Fruit fly (Drosophila melanogaster) whole organism, embryonic: Measurements from ENCODE around the gene scramb2.
A peak's percentile ranks its signal among the peaks of the same experiment; 100 is the strongest.

ENCODE experiments used
- Bteb2 ChIP-seq: fragments of 200-800 bp; sonication (Bioruptor generic); optimal IDR thresholded peaks from 2 replicates; lab custom pipeline; 2016; ENCODE audit warnings: missing biosample characterization, missing genetic modification characterization
- CG11696 ChIP-seq: fragments of 200-800 bp; sonication (Bioruptor generic); IDR thresholded peaks from 2 replicates; pipeline ENCODE4 v1.3.6; 2022; ENCODE audit warnings: missing biosample characterization, missing genetic modification characterization
- CG11723 ChIP-seq: fragments of 200-800 bp; sonication (Bioruptor generic); optimal IDR thresholded peaks from 2 replicates; lab custom pipeline; 2017; ENCODE audit warnings: missing biosample characterization, mild to moderate bottlenecking, missing genetic modification characterization
- CG12299 ChIP-seq: fragments of 200-800 bp; sonication (Bioruptor generic); optimal IDR thresholded peaks from 2 replicates; lab custom pipeline; 2018; ENCODE audit warnings: missing biosample characterization, mild to moderate bottlenecking, missing genetic modification characterization
- CG15696 ChIP-seq: fragments of 200-800 bp; sonication (Bioruptor generic); optimal IDR thresholded peaks from 2 replicates; lab custom pipeline; 2019; ENCODE audit warnings: missing biosample characterization, mild to moderate bottlenecking, missing genetic modification characterization, moderate library complexity
- CG1602 ChIP-seq: fragments of 200-800 bp; sonication (Bioruptor generic); optimal IDR thresholded peaks from 3 replicates; lab custom pipeline; 2016; ENCODE audit warnings: missing biosample characterization, missing genetic modification characterization
- CG17568 ChIP-seq: fragments of 200-800 bp; sonication (Bioruptor generic); optimal IDR thresholded peaks from 2 replicates; lab custom pipeline; 2018; ENCODE audit warnings: missing biosample characterization, mild to moderate bottlenecking, missing genetic modification characterization, moderate library complexity
- CG2199 ChIP-seq: fragments of 200-800 bp; sonication (Bioruptor generic); IDR thresholded peaks from 3 replicates; pipeline ENCODE4 v1.3.6; 2022; ENCODE audit warnings: missing biosample characterization, missing genetic modification characterization
- CG30403 ChIP-seq: fragments of 200-800 bp; sonication (Bioruptor generic); optimal IDR thresholded peaks from 3 replicates; lab custom pipeline; 2016; ENCODE audit warnings: missing biosample characterization, missing genetic modification characterization
- CG30431 ChIP-seq: fragments of 200-800 bp; sonication (Bioruptor generic); optimal IDR thresholded peaks from 2 replicates; lab custom pipeline; 2017; ENCODE audit warnings: missing biosample characterization, missing genetic modification characterization
- CG3163 ChIP-seq: fragments of 200-800 bp; sonication (Bioruptor generic); optimal IDR thresholded peaks from 3 replicates; lab custom pipeline; 2016; ENCODE audit warnings: missing biosample characterization, missing genetic modification characterization
- CG3407 ChIP-seq: fragments of 200-800 bp; sonication (Bioruptor generic); optimal IDR thresholded peaks from 2 replicates; lab custom pipeline; 2018; ENCODE audit warnings: missing biosample characterization, mild to moderate bottlenecking, missing genetic modification characterization
- CG34224 ChIP-seq: fragments of 200-800 bp; sonication (Bioruptor generic); IDR thresholded peaks from 3 replicates; pipeline ENCODE4 v1.3.6; 2022; ENCODE audit warnings: missing biosample characterization, missing genetic modification characterization; ENCODE audit not compliant: partially characterized antibody
- CG34376 ChIP-seq: fragments of 200-800 bp; sonication (Bioruptor generic); optimal IDR thresholded peaks from 2 replicates; lab custom pipeline; 2018; ENCODE audit warnings: missing biosample characterization, mild to moderate bottlenecking, missing genetic modification characterization
- CG43689 ChIP-seq: fragments of 200-800 bp; sonication (Bioruptor generic); IDR thresholded peaks from 2 replicates; pipeline ENCODE4 v1.3.6; 2022; ENCODE audit warnings: missing biosample characterization, missing genetic modification characterization
- CG8765 ChIP-seq: fragments of 200-800 bp; sonication (Bioruptor generic); IDR thresholded peaks from 2 replicates; pipeline ENCODE4 v1.3.6; 2022; ENCODE audit warnings: missing biosample characterization, missing genetic modification characterization
- CG8944 ChIP-seq: fragments of 200-800 bp; sonication (Bioruptor generic); optimal IDR thresholded peaks from 3 replicates; lab custom pipeline; 2016; ENCODE audit warnings: missing biosample characterization, missing genetic modification characterization
- CG9609 ChIP-seq: fragments of 200-800 bp; sonication (Bioruptor generic); optimal IDR thresholded peaks from 3 replicates; lab custom pipeline; 2016; ENCODE audit warnings: missing biosample characterization, missing genetic modification characterization
- Dfd ChIP-seq, 2 experiments: fragments of >200 bp; optimal IDR thresholded peaks; 2 replicates each; lab custom pipeline; 2017; ENCODE audit warnings: missing biosample characterization in 2 of 2, missing genetic modification characterization in 2 of 2
- H2.0 ChIP-seq: fragments of 200-800 bp; sonication (Bioruptor generic); IDR thresholded peaks from 2 replicates; pipeline ENCODE4 v1.3.6; 2022; ENCODE audit warnings: missing biosample characterization, missing genetic modification characterization
- Hr78 ChIP-seq, 2 experiments: fragments of 200-800 bp in 1 of 2; fragments of >200 bp in 1 of 2; sonication (Bioruptor generic) in 1 of 2; optimal IDR thresholded peaks; 2 replicates each; lab custom pipeline; 2017 to 2019; ENCODE audit warnings: missing biosample characterization in 2 of 2, missing genetic modification characterization in 2 of 2, mild to moderate bottlenecking in 1 of 2, moderate library complexity in 1 of 2
- NFAT ChIP-seq: fragments of 200-800 bp; sonication (Bioruptor generic); IDR thresholded peaks from 2 replicates; pipeline ENCODE4 v1.3.6; 2022; ENCODE audit warnings: missing biosample characterization, missing genetic modification characterization
- Rfx ChIP-seq: fragments of 200-800 bp; sonication (Bioruptor generic); IDR thresholded peaks from 2 replicates; pipeline ENCODE4 v1.3.6; 2022; ENCODE audit warnings: missing biosample characterization, missing genetic modification characterization
- Rx ChIP-seq: fragments of 200-800 bp; sonication (Bioruptor generic); IDR thresholded peaks from 2 replicates; pipeline ENCODE4 v1.3.6; 2022; ENCODE audit warnings: missing biosample characterization, missing genetic modification characterization
- Xbp1 ChIP-seq: fragments of 200-800 bp; sonication (Bioruptor generic); optimal IDR thresholded peaks from 3 replicates; lab custom pipeline; 2016; ENCODE audit warnings: missing biosample characterization, mild to moderate bottlenecking, missing genetic modification characterization
- al ChIP-seq: fragments of 200-800 bp; sonication (Bioruptor generic); IDR thresholded peaks from 2 replicates; pipeline ENCODE4 v1.3.6; 2022; ENCODE audit warnings: missing biosample characterization, missing genetic modification characterization
- cas ChIP-seq: fragments of 200-800 bp; sonication (Bioruptor generic); IDR thresholded peaks from 2 replicates; pipeline ENCODE4 v1.3.6; 2022; ENCODE audit warnings: missing biosample characterization, missing genetic modification characterization
- crp ChIP-seq, 2 experiments: fragments of 200-800 bp; sonication (Bioruptor generic); optimal IDR thresholded peaks; 2 replicates in 1 of 2; 3 replicates in 1 of 2; lab custom pipeline; 2017; ENCODE audit warnings: missing biosample characterization in 2 of 2, missing genetic modification characterization in 2 of 2, mild to moderate bottlenecking in 1 of 2, moderate library complexity in 1 of 2
- cwo ChIP-seq: fragments of 200-800 bp; sonication (Bioruptor generic); optimal IDR thresholded peaks from 3 replicates; lab custom pipeline; 2017; ENCODE audit warnings: missing biosample characterization, missing genetic modification characterization, mild to moderate bottlenecking, moderate library complexity, missing genetic modification reagents
- da ChIP-seq: fragments of 200-800 bp; sonication (Bioruptor generic); optimal IDR thresholded peaks from 2 replicates; lab custom pipeline; 2016; ENCODE audit warnings: missing biosample characterization, missing genetic modification characterization
- dm ChIP-seq: fragments of 200-800 bp; sonication (Bioruptor generic); optimal IDR thresholded peaks from 3 replicates; lab custom pipeline; 2016; ENCODE audit warnings: missing biosample characterization, missing genetic modification characterization
- gem ChIP-seq: fragments of 200-800 bp; sonication (Bioruptor generic); optimal IDR thresholded peaks from 2 replicates; lab custom pipeline; 2019; ENCODE audit warnings: missing biosample characterization, mild to moderate bottlenecking, missing genetic modification characterization, moderate library complexity
- ham ChIP-seq: fragments of 200-800 bp; sonication (Bioruptor generic); IDR thresholded peaks from 2 replicates; pipeline ENCODE4 v1.3.6; 2022; ENCODE audit warnings: missing biosample characterization, missing genetic modification characterization
- hkb ChIP-seq, 2 experiments: fragments of 200-800 bp in 1 of 2; fragments of >200 bp in 1 of 2; sonication (Bioruptor generic) in 1 of 2; IDR thresholded peaks in 1 of 2; optimal IDR thresholded peaks in 1 of 2; 2 replicates each; pipeline versions ENCODE4 v1.3.6 to Lab custom; 2017 to 2022; ENCODE audit warnings: missing biosample characterization in 1 of 2, missing genetic modification characterization in 1 of 2
- luna ChIP-seq: fragments of 200-800 bp; sonication (Bioruptor generic); optimal IDR thresholded peaks from 2 replicates; lab custom pipeline; 2016; ENCODE audit warnings: missing biosample characterization, missing genetic modification characterization
- mam ChIP-seq: fragments of 200-800 bp; sonication (Bioruptor generic); optimal IDR thresholded peaks from 3 replicates; lab custom pipeline; 2016; ENCODE audit warnings: missing biosample characterization, missing genetic modification characterization
- mld ChIP-seq: fragments of 200-800 bp; sonication (Bioruptor generic); IDR thresholded peaks from 3 replicates; pipeline ENCODE4 v1.3.6; 2022; ENCODE audit warnings: missing biosample characterization, missing genetic modification characterization; ENCODE audit not compliant: partially characterized antibody
- org-1 ChIP-seq: fragments of 200-800 bp; sonication (Bioruptor generic); optimal IDR thresholded peaks from 2 replicates; lab custom pipeline; 2017; ENCODE audit warnings: missing biosample characterization, missing genetic modification characterization
- pan ChIP-seq, 4 experiments: fragments of >200 bp in 3 of 4; fragments of 200-800 bp in 1 of 4; sonication (Bioruptor generic) in 1 of 4; optimal IDR thresholded peaks in 3 of 4; IDR thresholded peaks in 1 of 4; 2 replicates each; pipeline versions ENCODE4 v1.3.6 to Lab custom; 2017 to 2022; ENCODE audit warnings: missing biosample characterization in 2 of 4, missing genetic modification characterization in 2 of 4, mixed read lengths in 1 of 4
- pfk ChIP-seq: fragments of 200-800 bp; sonication (Bioruptor generic); optimal IDR thresholded peaks from 2 replicates; lab custom pipeline; 2018; ENCODE audit warnings: missing biosample characterization, mild to moderate bottlenecking, missing genetic modification characterization, moderate library complexity
- phol ChIP-seq: fragments of 200-800 bp; sonication (Bioruptor generic); optimal IDR thresholded peaks from 3 replicates; lab custom pipeline; 2018; ENCODE audit warnings: missing biosample characterization, mild to moderate bottlenecking, missing genetic modification characterization, moderate library complexity
- ranshi ChIP-seq: fragments of 200-800 bp; sonication (Bioruptor generic); IDR thresholded peaks from 2 replicates; pipeline ENCODE4 v1.3.6; 2022; ENCODE audit warnings: missing biosample characterization, missing genetic modification characterization
- slp2 ChIP-seq: fragments of 200-800 bp; sonication (Bioruptor generic); optimal IDR thresholded peaks from 2 replicates; lab custom pipeline; 2016; ENCODE audit warnings: missing biosample characterization, missing genetic modification characterization
- stwl ChIP-seq: fragments of 200-800 bp; sonication (Bioruptor generic); optimal IDR thresholded peaks from 3 replicates; lab custom pipeline; 2018; ENCODE audit warnings: missing biosample characterization, mild to moderate bottlenecking, missing genetic modification characterization, moderate library complexity
- tll ChIP-seq, 2 experiments: fragments of 200-800 bp in 1 of 2; fragments of >200 bp in 1 of 2; sonication (Bioruptor generic) in 1 of 2; optimal IDR thresholded peaks; 2 replicates each; lab custom pipeline; 2017 to 2019; ENCODE audit warnings: missing biosample characterization in 2 of 2, missing genetic modification characterization in 2 of 2, mild to moderate bottlenecking in 1 of 2, moderate library complexity in 1 of 2
- twi ChIP-seq: fragments of 200-800 bp; optimal IDR thresholded peaks from 2 replicates; lab custom pipeline; 2019; ENCODE audit warnings: missing biosample characterization, mild to moderate bottlenecking, missing genetic modification characterization, moderate library complexity

The scramb2 gene

dm6 chr3L:3070274-3071204 is 23.9 kb upstream of the scramb2 start, which contains the start of the genes CG32486 and PAN3 (continued):
- TF ChIP-seq gem (tag; lab: Kevin White, UChicago) (peak; percentile 54), pan (optimal IDR thresholded peaks at IDR 0.05; lab: Kevin White, UChicago) (no peak), pan (GFP tag; optimal IDR thresholded peaks at IDR 0.05 in 1 of 2, IDR thresholded peaks at IDR 0.05 in 1 of 2) (no peak), mld (GFP tag; lab: Robert Waterston, UW) (0 out of 3 replicates have a peak, but pooled peaks have one; percentile 31), luna (GFP tag; lab: Kevin White, UChicago) (peak; percentile 27), cwo (peak; percentile 23), Rfx (GFP tag; lab: Robert Waterston, UW) (peak; percentile 65), da (GFP tag; lab: Kevin White, UChicago) (no peak), cas (GFP tag; lab: Robert Waterston, UW) (peak; percentile 18; the same call in 1 of the 2 replicates), Rx (GFP tag; lab: Robert Waterston, UW) (0 out of 2 replicates have a peak, but pooled peaks have one; percentile 33), CG30403 (GFP tag; lab: Kevin White, UChicago) (peak; percentile 38), dm (GFP tag; lab: Kevin White, UChicago) (peak; percentile 15), ranshi (GFP tag; lab: Robert Waterston, UW) (peak; percentile 6; the same call in 1 of the 2 replicates), Hr78 (GFP tag; optimal IDR thresholded peaks at IDR 0.05; lab: Kevin White, UChicago) (peak in 1 of 2 experiments; percentile 5), CG1602 (GFP tag; lab: Kevin White, UChicago) (peak; percentile 28), CG34224 (GFP tag; lab: Robert Waterston, UW) (peak; percentile 59), tll (GFP tag; optimal IDR thresholded peaks at IDR 0.05; lab: Kevin White, UChicago) (peak in 1 of 2 experiments; percentile 1), CG12299 (tag; lab: Kevin White, UChicago) (peak; percentile 59), CG2199 (GFP tag; lab: Robert Waterston, UW) (0 out of 3 replicates have a peak, but pooled peaks have one; percentile 42), phol (tag; lab: Kevin White, UChicago) (peak; percentile 75), Xbp1 (GFP tag; lab: Kevin White, UChicago) (peak; percentile 41), CG11723 (GFP tag; lab: Kevin White, UChicago) (peak; percentile 4), al (GFP tag; lab: Robert Waterston, UW) (no peak), CG34376 (GFP tag; lab: Kevin White, UChicago) (peak; percentile 82), H2.0 (0 out of 2 replicates have a peak, but pooled peaks have one; percentile 18), pfk (GFP tag; lab: Kevin White, UChicago) (peak; percentile 64), Dfd (GFP tag; optimal IDR thresholded peaks at IDR 0.05; lab: Kevin White, UChicago) (no peak), CG30431 (GFP tag; lab: Kevin White, UChicago) (no peak), hkb (optimal IDR thresholded peaks at IDR 0.05; lab: Kevin White, UChicago) (peak; percentile 82), hkb (GFP tag; IDR thresholded peaks at IDR 0.05; lab: Robert Waterston, UW) (peak; percentile 46; the same call in 1 of the 2 replicates), CG3163 (peak; percentile 68), mam (GFP tag; lab: Kevin White, UChicago) (no peak), CG3407 (GFP tag; lab: Kevin White, UChicago) (peak; percentile 23), CG11696 (no peak), CG9609 (GFP tag; lab: Kevin White, UChicago) (no peak), slp2 (GFP tag; lab: Kevin White, UChicago) (no peak), stwl (tag; lab: Kevin White, UChicago) (peak; percentile 51), org-1 (GFP tag; lab: Kevin White, UChicago) (no peak), ham (no peak), CG17568 (GFP tag; lab: Kevin White, UChicago) (no peak), CG43689 (GFP tag; lab: Robert Waterston, UW) (no peak), twi (peak; percentile 40), CG15696 (tag; lab: Kevin White, UChicago) (peak; percentile 17), CG8765 (GFP tag; lab: Robert Waterston, UW) (no peak; the same call in 1 of the 2 replicates), NFAT (peak; percentile 76), CG8944 (GFP tag; lab: Kevin White, UChicago) (peak; percentile 6), Bteb2 (GFP tag; lab: Kevin White, UChicago) (no peak), crp (GFP tag; optimal IDR thresholded peaks at IDR 0.05; lab: Kevin White, UChicago) (peak in 1 of 2 experiments; percentile 54)
